Worm (Caenorhabditis elegans) whole organism, L4 larva: ENCODE data around the gene K11D12.11.

Experiments used
- ctbp-1 ChIP-seq: fragments of 200-800 bp; sonication (Bioruptor generic); IDR thresholded peaks from 2 replicates; pipeline ENCODE4 v1.3.6; 2022; ENCODE audit warnings: missing genetic modification reagents, missing genetic modification characterization, missing compliant biosample characterization
- daf-12 ChIP-seq: fragments of 150-350 bp; optimal IDR thresholded peaks from 2 replicates; lab custom pipeline; 2014; ENCODE audit warnings: missing biosample characterization, missing genetic modification reagents, missing genetic modification characterization
- dmd-8 ChIP-seq: fragments of 200-800 bp; sonication (Bioruptor generic); IDR thresholded peaks from 2 replicates; pipeline ENCODE4 v1.3.6; 2022; ENCODE audit warnings: missing genetic modification characterization, missing compliant biosample characterization
- dve-1 ChIP-seq: sonication (generic microtip); optimal IDR thresholded peaks from 2 replicates; lab custom pipeline; 2017; ENCODE audit warnings: antibody characterized with exemption, mild to moderate bottlenecking, missing genetic modification characterization, missing compliant biosample characterization; ENCODE audit not compliant: insufficient read depth
- lin-15B ChIP-seq: fragments of 150-350 bp; sonication (generic microtip); optimal IDR thresholded peaks from 3 replicates; lab custom pipeline; 2014; ENCODE audit warnings: missing biosample characterization, missing genetic modification characterization
- lin-39 ChIP-seq: fragments of 150-350 bp; optimal IDR thresholded peaks from 2 replicates; lab custom pipeline; 2014; ENCODE audit warnings: missing biosample characterization, missing genetic modification reagents, missing genetic modification characterization
- mdt-29 ChIP-seq: fragments of 200-800 bp; sonication (Bioruptor generic); IDR thresholded peaks from 2 replicates; pipeline ENCODE4 v1.3.6; 2022; ENCODE audit warnings: missing genetic modification reagents, missing genetic modification characterization, missing compliant biosample characterization
- mep-1 ChIP-seq: fragments of 150-350 bp; sonication (generic microtip); optimal IDR thresholded peaks from 3 replicates; lab custom pipeline; 2014; ENCODE audit warnings: missing biosample characterization, missing genetic modification characterization
- nhr-102 ChIP-seq: sonication (generic microtip); optimal IDR thresholded peaks from 2 replicates; lab custom pipeline; 2016; ENCODE audit warnings: mild to moderate bottlenecking, missing genetic modification characterization, moderate library complexity, missing compliant biosample characterization
- nhr-11 ChIP-seq: fragments of 150-350 bp; optimal IDR thresholded peaks from 2 replicates; lab custom pipeline; 2014; ENCODE audit warnings: missing biosample characterization, missing genetic modification characterization
- sdz-12 ChIP-seq: fragments of 200-800 bp; sonication (Bioruptor generic); optimal IDR thresholded peaks from 2 replicates; lab custom pipeline; 2018; ENCODE audit warnings: mild to moderate bottlenecking, missing genetic modification characterization, missing compliant biosample characterization
- snpc-4 ChIP-seq: fragments of 150-350 bp; optimal IDR thresholded peaks from 2 replicates; lab custom pipeline; 2014; ENCODE audit warnings: missing biosample characterization, missing genetic modification characterization
- ztf-11 ChIP-seq: fragments of 150-350 bp; optimal IDR thresholded peaks from 2 replicates; lab custom pipeline; 2014; ENCODE audit warnings: missing biosample characterization, missing genetic modification characterization

ce11 chrV:5033099-5033498 lies 6.3 kb downstream of the K11D12.11 start, which contains the start of gene K11D12.13:
- no peak for TF ChIP-seq mdt-29 (GFP tag; lab: Robert Waterston, UW)
- no peak for TF ChIP-seq snpc-4 (tag; lab: Kevin White, UChicago)
- TF ChIP-seq dve-1 (tag; lab: Kevin White, UChicago): no peak
- TF ChIP-seq ctbp-1 (GFP tag; lab: Robert Waterston, UW): no peak
- no peak for TF ChIP-seq lin-39 (tag; lab: Kevin White, UChicago)
- no peak for TF ChIP-seq dmd-8
- no peak for TF ChIP-seq nhr-11 (tag; lab: Kevin White, UChicago)
- no peak for TF ChIP-seq sdz-12 (GFP tag; lab: Kevin White, UChicago)
- TF ChIP-seq mep-1 (tag; lab: Kevin White, UChicago): no peak
- TF ChIP-seq daf-12: no peak
- TF ChIP-seq ztf-11 (tag; lab: Kevin White, UChicago): no peak
- TF ChIP-seq nhr-102 (tag; lab: Kevin White, UChicago): no peak
- TF ChIP-seq lin-15B (tag; lab: Kevin White, UChicago): no peak
